Fruit fly (Drosophila melanogaster) Kc167 (cell line): ENCODE measurements around the gene CG10418.

Source experiments
- Myc ChIP-seq: fragments of >200 bp; optimal IDR thresholded peaks from 2 replicates; lab custom pipeline; 2017; ENCODE audit warnings: missing external identifiers
- Sin3A ChIP-seq: fragments of >200 bp; optimal IDR thresholded peaks from 2 replicates; lab custom pipeline; 2018; ENCODE audit warnings: missing external identifiers
- h ChIP-seq: fragments of >200 bp; optimal IDR thresholded peaks from 3 replicates; lab custom pipeline; 2018; ENCODE audit warnings: missing external identifiers
- insv ChIP-seq: fragments of >200 bp; optimal IDR thresholded peaks from 3 replicates; lab custom pipeline; 2018; ENCODE audit warnings: missing external identifiers
- psq ChIP-seq: fragments of >200 bp; optimal IDR thresholded peaks from 2 replicates; lab custom pipeline; 2017; ENCODE audit warnings: missing external identifiers
- ttk ChIP-seq: sonication (Bioruptor generic); optimal IDR thresholded peaks from 2 replicates; lab custom pipeline; 2017; ENCODE audit warnings: missing external identifiers

CG10418 gene

dm6 chr3L:12350307-12350706, 13.8 kb downstream of the CG10418 start:
- TF ChIP-seq h (lab: Kevin White, UChicago), result no peak
- TF ChIP-seq psq, result no peak
- TF ChIP-seq ttk, result no peak
- TF ChIP-seq Myc (lab: Kevin White, UChicago), result no peak
- no peak for TF ChIP-seq insv
- TF ChIP-seq Sin3A (lab: Kevin White, UChicago), result no peak

- no peak for TF ChIP-seq Sin3A (lab: Kevin White, UChicago)
- no peak for TF ChIP-seq psq
Observed at dm6 chr3L:12351440-12351839, 15.0 kb downstream of the CG10418 start, which contains the start of gene CrzR. CrzR (minus strand) TSS chr3L:12351544.

DNA sequence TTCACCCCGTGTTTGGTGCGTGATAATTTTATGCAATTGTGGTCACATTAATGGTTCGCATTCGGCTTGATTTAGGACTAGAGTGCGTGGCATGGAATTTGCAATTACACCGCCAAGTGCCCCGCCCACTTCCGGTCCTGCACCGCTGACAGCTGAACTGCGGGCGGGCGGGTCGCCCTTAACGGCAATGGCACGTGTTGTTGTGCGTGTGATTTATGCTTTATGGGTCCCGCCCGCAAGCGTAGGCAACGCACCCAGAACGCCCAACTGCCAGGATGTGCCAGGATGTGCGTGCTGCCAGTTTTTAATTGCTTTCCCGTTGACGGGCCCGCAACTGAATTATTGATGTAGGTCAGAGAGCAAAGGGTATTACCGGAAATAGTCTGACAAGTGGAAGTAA, 27.3 kb downstream of the CG10418 start:
- no peak for TF ChIP-seq Myc (lab: Kevin White, UChicago)
- no peak for TF ChIP-seq psq
- no peak for TF ChIP-seq insv
- TF ChIP-seq h (lab: Kevin White, UChicago), result no peak
- no peak for TF ChIP-seq ttk
- no peak for TF ChIP-seq Sin3A (lab: Kevin White, UChicago)

DNA sequence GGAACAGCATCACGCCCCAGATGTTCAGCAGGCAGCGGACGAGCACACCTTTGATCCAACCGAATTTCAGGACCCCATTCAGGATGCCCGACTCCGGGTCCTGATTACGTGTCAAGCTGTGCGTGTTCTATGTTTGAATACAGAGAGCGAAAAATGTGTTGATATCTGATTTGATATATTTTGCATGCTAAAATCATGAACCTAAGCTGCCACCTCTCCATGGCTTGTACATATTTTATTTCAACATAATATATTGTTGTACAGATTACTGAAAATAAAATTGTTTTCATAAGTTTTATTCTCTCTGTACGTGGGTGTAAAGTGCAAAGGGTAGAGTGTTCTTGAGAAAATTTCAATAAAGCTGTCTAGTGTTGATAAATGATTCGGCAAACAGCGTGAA, 37.9 kb downstream of the CG10418 start:
- TF ChIP-seq ttk, result no peak
- TF ChIP-seq Sin3A (lab: Kevin White, UChicago), result no peak
- TF ChIP-seq insv, result no peak
- TF ChIP-seq psq, result no peak
- no peak for TF ChIP-seq h (lab: Kevin White, UChicago)
- no peak for TF ChIP-seq Myc (lab: Kevin White, UChicago)

dm6 chr3L:12380592-12380991, 44.1 kb downstream of the CG10418 start:
- TF ChIP-seq psq, result no peak
- TF ChIP-seq Sin3A (lab: Kevin White, UChicago), result no peak
- TF ChIP-seq insv, result no peak
- TF ChIP-seq ttk, result no peak
- TF ChIP-seq Myc (lab: Kevin White, UChicago), result no peak
- no peak for TF ChIP-seq h (lab: Kevin White, UChicago)
